Fruit fly (Drosophila melanogaster): ENCODE results near the gene if.

- TF ChIP-seq psq (optimal IDR thresholded peaks at IDR 0.05) (no peak), h (optimal IDR thresholded peaks at IDR 0.05) (no peak), Sin3A (optimal IDR thresholded peaks at IDR 0.05) (no peak)
Measured at dm6 chrX:16803299-16803698, 20.1 kb upstream of the if start, which contains the start of the genes Rai1 and CG13005.
